Fruit fly (Drosophila melanogaster) whole organism, embryonic: ENCODE measurements around the gene CG13601.
A peak's percentile ranks its signal among the peaks of the same experiment; 100 is the strongest.

Experiments
- BEAF-32 ChIP-seq: fragments of 200-800 bp; sonication (Bioruptor generic); optimal IDR thresholded peaks from 3 replicates; lab custom pipeline; 2017; ENCODE audit warnings: missing biosample characterization, missing genetic modification characterization, mild to moderate bottlenecking, moderate library complexity, missing genetic modification reagents
- CG10462 ChIP-seq: fragments of 200-800 bp; sonication (Bioruptor generic); optimal IDR thresholded peaks from 2 replicates; lab custom pipeline; 2016; ENCODE audit warnings: missing biosample characterization, missing genetic modification characterization
- CG10543 ChIP-seq: fragments of 200-800 bp; sonication (Bioruptor generic); optimal IDR thresholded peaks from 3 replicates; lab custom pipeline; 2017; ENCODE audit warnings: missing biosample characterization, mild to moderate bottlenecking, missing genetic modification characterization, moderate library complexity
- CG11247 ChIP-seq: fragments of 200-800 bp; sonication (Bioruptor generic); IDR thresholded peaks from 2 replicates; pipeline ENCODE4 v1.3.6; 2022; ENCODE audit warnings: missing biosample characterization, missing genetic modification characterization
- CG11723 ChIP-seq: fragments of 200-800 bp; sonication (Bioruptor generic); optimal IDR thresholded peaks from 2 replicates; lab custom pipeline; 2017; ENCODE audit warnings: missing biosample characterization, mild to moderate bottlenecking, missing genetic modification characterization
- CG12219 ChIP-seq: fragments of 200-800 bp; sonication (Bioruptor generic); optimal IDR thresholded peaks from 3 replicates; lab custom pipeline; 2018; ENCODE audit warnings: missing biosample characterization, mild to moderate bottlenecking, missing genetic modification characterization
- CG12299 ChIP-seq: fragments of 200-800 bp; sonication (Bioruptor generic); optimal IDR thresholded peaks from 2 replicates; lab custom pipeline; 2018; ENCODE audit warnings: missing biosample characterization, mild to moderate bottlenecking, missing genetic modification characterization
- CG14710 ChIP-seq: fragments of 200-800 bp; sonication (Bioruptor generic); optimal IDR thresholded peaks from 3 replicates; lab custom pipeline; 2019; ENCODE audit warnings: missing biosample characterization, mild to moderate bottlenecking, missing genetic modification characterization, moderate library complexity
- CG15479 ChIP-seq: fragments of 200-800 bp; sonication (Bioruptor generic); optimal IDR thresholded peaks from 3 replicates; lab custom pipeline; 2019; ENCODE audit warnings: missing biosample characterization, mild to moderate bottlenecking, missing genetic modification characterization, moderate library complexity
- CG17359 ChIP-seq: fragments of 200-800 bp; sonication (Bioruptor generic); optimal IDR thresholded peaks from 3 replicates; lab custom pipeline; 2018; ENCODE audit warnings: missing biosample characterization, mild to moderate bottlenecking, missing genetic modification characterization, moderate library complexity
- CG1792 ChIP-seq: fragments of 200-800 bp; sonication (Bioruptor generic); optimal IDR thresholded peaks from 2 replicates; lab custom pipeline; 2016; ENCODE audit warnings: missing biosample characterization, missing genetic modification characterization
- CG18476 ChIP-seq: fragments of 200-800 bp; sonication (Bioruptor generic); optimal IDR thresholded peaks from 2 replicates; lab custom pipeline; 2016; ENCODE audit warnings: missing biosample characterization, mild to moderate bottlenecking, missing genetic modification characterization
- CG2889 ChIP-seq: fragments of 200-800 bp; sonication (Bioruptor generic); IDR thresholded peaks from 3 replicates; pipeline ENCODE4 v1.3.6; 2022; ENCODE audit warnings: missing biosample characterization, missing genetic modification characterization
- CG32772 ChIP-seq: fragments of 200-800 bp; sonication (Bioruptor generic); IDR thresholded peaks from 2 replicates; pipeline ENCODE4 v1.3.6; 2022; ENCODE audit warnings: missing biosample characterization, missing genetic modification characterization
- CG34224 ChIP-seq: fragments of 200-800 bp; sonication (Bioruptor generic); IDR thresholded peaks from 3 replicates; pipeline ENCODE4 v1.3.6; 2022; ENCODE audit warnings: missing biosample characterization, missing genetic modification characterization; ENCODE audit not compliant: partially characterized antibody
- CG34376 ChIP-seq: fragments of 200-800 bp; sonication (Bioruptor generic); optimal IDR thresholded peaks from 2 replicates; lab custom pipeline; 2018; ENCODE audit warnings: missing biosample characterization, mild to moderate bottlenecking, missing genetic modification characterization
- CG34422 ChIP-seq: fragments of 200-800 bp; sonication (Bioruptor generic); IDR thresholded peaks from 3 replicates; pipeline ENCODE4 v1.3.6; 2022; ENCODE audit warnings: missing biosample characterization, missing genetic modification characterization
- CG6813 ChIP-seq: fragments of 200-800 bp; sonication (Bioruptor generic); optimal IDR thresholded peaks from 2 replicates; lab custom pipeline; 2017; ENCODE audit warnings: missing biosample characterization, missing genetic modification characterization, mild to moderate bottlenecking, moderate library complexity, missing genetic modification reagents
- CG7357 ChIP-seq: fragments of 200-800 bp; sonication (Bioruptor generic); IDR thresholded peaks from 3 replicates; pipeline ENCODE4 v1.3.6; 2022; ENCODE audit warnings: missing biosample characterization, missing genetic modification characterization
- CG7556 ChIP-seq: fragments of 200-800 bp; sonication (Bioruptor generic); optimal IDR thresholded peaks from 2 replicates; lab custom pipeline; 2017; ENCODE audit warnings: missing biosample characterization, mild to moderate bottlenecking, missing genetic modification characterization
- CG7786 ChIP-seq: fragments of 200-800 bp; sonication (Bioruptor generic); optimal IDR thresholded peaks from 2 replicates; lab custom pipeline; 2016; ENCODE audit warnings: missing biosample characterization, missing genetic modification characterization
- CkIIα-i1 ChIP-seq: fragments of 200-800 bp; sonication (Bioruptor generic); IDR thresholded peaks from 2 replicates; pipeline ENCODE4 v1.3.6; 2022; ENCODE audit warnings: missing biosample characterization, missing genetic modification characterization
- Dfd ChIP-seq, 2 experiments: fragments of >200 bp; optimal IDR thresholded peaks; 2 replicates each; lab custom pipeline; 2017; ENCODE audit warnings: missing biosample characterization in 2 of 2, missing genetic modification characterization in 2 of 2
- Dip3 ChIP-seq: fragments of 200-800 bp; sonication (Bioruptor generic); optimal IDR thresholded peaks from 3 replicates; lab custom pipeline; 2016; ENCODE audit warnings: missing biosample characterization, missing genetic modification characterization
- ERR ChIP-seq: fragments of 200-800 bp; sonication (Bioruptor generic); optimal IDR thresholded peaks from 2 replicates; lab custom pipeline; 2016; ENCODE audit warnings: missing biosample characterization, missing genetic modification characterization
- Gug ChIP-seq: fragments of 200-800 bp; sonication (Bioruptor generic); IDR thresholded peaks from 4 replicates; pipeline ENCODE4 v1.3.6; 2022; ENCODE audit warnings: missing biosample characterization, missing genetic modification characterization
- HLHmδ ChIP-seq: fragments of 200-800 bp; sonication (Bioruptor generic); optimal IDR thresholded peaks from 2 replicates; lab custom pipeline; 2018; ENCODE audit warnings: missing biosample characterization, mild to moderate bottlenecking, missing genetic modification characterization, moderate library complexity
- Med ChIP-seq: fragments of 200-800 bp; sonication (Bioruptor generic); peaks from one replicate; lab custom pipeline; 2016; ENCODE audit warnings: missing biosample characterization, missing genetic modification characterization, mild to moderate bottlenecking, inconsistent platforms, moderate library complexity
- Meics ChIP-seq: fragments of 200-800 bp; sonication (Bioruptor generic); optimal IDR thresholded peaks from 2 replicates; lab custom pipeline; 2017; ENCODE audit warnings: missing biosample characterization, mild to moderate bottlenecking, missing genetic modification characterization
- Trl ChIP-seq, 3 experiments: fragments of >200 bp in 2 of 3; fragments of 200-800 bp in 1 of 3; sonication (Bioruptor generic) in 1 of 3; optimal IDR thresholded peaks; 2 replicates in 1 of 3; 3 replicates in 2 of 3; lab custom pipeline; 2016 to 2017; ENCODE audit warnings: missing biosample characterization in 1 of 3, missing genetic modification characterization in 1 of 3
- cad ChIP-seq: fragments of >200 bp; optimal IDR thresholded peaks from 2 replicates; lab custom pipeline; 2017; ENCODE audit warnings: missing biosample characterization, missing genetic modification characterization
- cas ChIP-seq: fragments of 200-800 bp; sonication (Bioruptor generic); IDR thresholded peaks from 2 replicates; pipeline ENCODE4 v1.3.6; 2022; ENCODE audit warnings: missing biosample characterization, missing genetic modification characterization
- chinmo ChIP-seq: fragments of 200-800 bp; sonication (Bioruptor generic); IDR thresholded peaks from 4 replicates; pipeline ENCODE4 v1.3.6; 2022; ENCODE audit warnings: missing biosample characterization, missing genetic modification characterization; ENCODE audit not compliant: partially characterized antibody
- chm ChIP-seq: fragments of 200-800 bp; sonication (Bioruptor generic); IDR thresholded peaks from 2 replicates; pipeline ENCODE4 v1.3.6; 2022; ENCODE audit warnings: missing biosample characterization, missing genetic modification characterization
- danr ChIP-seq: fragments of 200-800 bp; sonication (Bioruptor generic); IDR thresholded peaks from 2 replicates; pipeline ENCODE4 v1.3.6; 2022; ENCODE audit warnings: missing biosample characterization, missing genetic modification characterization
- eyg ChIP-seq: fragments of 200-800 bp; sonication (Bioruptor generic); optimal IDR thresholded peaks from 3 replicates; lab custom pipeline; 2016; ENCODE audit warnings: missing biosample characterization, missing genetic modification characterization
- jigr1 ChIP-seq: fragments of 200-800 bp; sonication (Bioruptor generic); IDR thresholded peaks from 3 replicates; pipeline ENCODE4 v1.3.6; 2022; ENCODE audit warnings: missing biosample characterization, missing genetic modification characterization
- p53 ChIP-seq: fragments of 200-800 bp; sonication (Bioruptor generic); optimal IDR thresholded peaks from 2 replicates; lab custom pipeline; 2016; ENCODE audit warnings: missing biosample characterization, missing genetic modification characterization
- psq ChIP-seq: fragments of 200-800 bp; sonication (Bioruptor generic); optimal IDR thresholded peaks from 2 replicates; lab custom pipeline; 2017; ENCODE audit warnings: missing biosample characterization, missing genetic modification characterization
- sc ChIP-seq, 3 experiments: fragments of >200 bp in 2 of 3; fragments of 200-800 bp in 1 of 3; sonication (Bioruptor generic) in 1 of 3; optimal IDR thresholded peaks; 2 replicates in 2 of 3; 3 replicates in 1 of 3; lab custom pipeline; 2017; ENCODE audit warnings: mild to moderate bottlenecking in 1 of 3, missing biosample characterization in 1 of 3, missing genetic modification characterization in 1 of 3, missing genetic modification reagents in 1 of 3
- sd ChIP-seq: fragments of 200-800 bp; sonication (Bioruptor generic); optimal IDR thresholded peaks from 3 replicates; lab custom pipeline; 2018; ENCODE audit warnings: missing biosample characterization, mild to moderate bottlenecking, missing genetic modification characterization, moderate library complexity
- seq ChIP-seq: fragments of 200-800 bp; sonication (Bioruptor generic); IDR thresholded peaks from 2 replicates; pipeline ENCODE4 v1.3.6; 2022; ENCODE audit warnings: missing biosample characterization, missing genetic modification characterization
- sim ChIP-seq: fragments of 200-800 bp; sonication (Bioruptor generic); IDR thresholded peaks from 2 replicates; pipeline ENCODE4 v1.3.6; 2022; ENCODE audit warnings: missing biosample characterization, missing genetic modification characterization
- sima ChIP-seq: fragments of 200-800 bp; sonication (Bioruptor generic); optimal IDR thresholded peaks from 2 replicates; lab custom pipeline; 2016; ENCODE audit warnings: missing biosample characterization, missing genetic modification characterization
- sna ChIP-seq: fragments of 200-800 bp; sonication (Bioruptor generic); IDR thresholded peaks from 2 replicates; pipeline ENCODE4 v1.3.6; 2022; ENCODE audit warnings: missing biosample characterization, missing genetic modification characterization; ENCODE audit not compliant: partially characterized antibody
- stc ChIP-seq: fragments of 200-800 bp; sonication (Bioruptor generic); IDR thresholded peaks from 2 replicates; pipeline ENCODE4 v1.3.6; 2022; ENCODE audit warnings: missing biosample characterization, missing genetic modification characterization
- tio ChIP-seq: fragments of 200-800 bp; sonication (Bioruptor generic); optimal IDR thresholded peaks from 2 replicates; lab custom pipeline; 2017; ENCODE audit warnings: missing biosample characterization, missing genetic modification characterization, inconsistent platforms

CG13601 gene

dm6 chr3R:23886270-23887095 lies 41.0 kb downstream of the CG13601 start (continued):
- TF ChIP-seq CkIIα-i1 (GFP tag; lab: Robert Waterston, UW) (no peak), p53 (GFP tag; lab: Kevin White, UChicago) (peak; percentile 6), CG7357 (GFP tag; lab: Robert Waterston, UW) (peak; percentile 62; the same call in 2 of the 3 replicates), Med (GFP tag; lab: Kevin White, UChicago) (peak; percentile 89), jigr1 (GFP tag; lab: Robert Waterston, UW) (peak; percentile 78; the same call in 2 of the 3 replicates), CG7786 (GFP tag; lab: Kevin White, UChicago) (peak; percentile 65), CG18476 (peak; percentile 81), cas (GFP tag; lab: Robert Waterston, UW) (no peak), BEAF-32 (GFP tag; lab: Kevin White, UChicago) (no peak), sd (tag; lab: Kevin White, UChicago) (peak; percentile 81), Dip3 (no peak), CG10543 (GFP tag; lab: Kevin White, UChicago) (peak; percentile 30), sna (no peak), CG11723 (GFP tag; lab: Kevin White, UChicago) (peak; percentile 76), sc (optimal IDR thresholded peaks at IDR 0.05; lab: Kevin White, UChicago) (no peak), sc (GFP tag; optimal IDR thresholded peaks at IDR 0.05; lab: Kevin White, UChicago) (peak; percentile 85), Trl (optimal IDR thresholded peaks at IDR 0.05; lab: Kevin White, UChicago) (no peak), Trl (GFP tag; optimal IDR thresholded peaks at IDR 0.05; lab: Kevin White, UChicago) (peak; percentile 70), CG34376 (no peak), CG7556 (GFP tag; lab: Kevin White, UChicago) (peak; percentile 86), CG2889 (GFP tag; lab: Robert Waterston, UW) (0 out of 3 replicates have a peak, but pooled peaks have one; percentile 20), danr (GFP tag; lab: Robert Waterston, UW) (peak; percentile 55), CG12219 (GFP tag; lab: Kevin White, UChicago) (peak; percentile 84), CG34224 (GFP tag; lab: Robert Waterston, UW) (no peak), tio (GFP tag; lab: Kevin White, UChicago) (peak; percentile 90), psq (GFP tag; lab: Kevin White, UChicago) (no peak), Dfd (GFP tag; optimal IDR thresholded peaks at IDR 0.05; lab: Kevin White, UChicago) (no peak), CG34422 (peak; percentile 82), CG12299 (tag; lab: Kevin White, UChicago) (peak; percentile 84), HLHmδ (no peak)

dm6 chr3R:23885660-23886059 lies 41.8 kb downstream of the CG13601 start:
- TF ChIP-seq chm (no peak), Med (GFP tag; lab: Kevin White, UChicago) (peak; percentile 55), chinmo (GFP tag; lab: Robert Waterston, UW) (0 out of 4 replicates have a peak, but pooled peaks have one; percentile 30), psq (GFP tag; lab: Kevin White, UChicago) (no peak)

DNA sequence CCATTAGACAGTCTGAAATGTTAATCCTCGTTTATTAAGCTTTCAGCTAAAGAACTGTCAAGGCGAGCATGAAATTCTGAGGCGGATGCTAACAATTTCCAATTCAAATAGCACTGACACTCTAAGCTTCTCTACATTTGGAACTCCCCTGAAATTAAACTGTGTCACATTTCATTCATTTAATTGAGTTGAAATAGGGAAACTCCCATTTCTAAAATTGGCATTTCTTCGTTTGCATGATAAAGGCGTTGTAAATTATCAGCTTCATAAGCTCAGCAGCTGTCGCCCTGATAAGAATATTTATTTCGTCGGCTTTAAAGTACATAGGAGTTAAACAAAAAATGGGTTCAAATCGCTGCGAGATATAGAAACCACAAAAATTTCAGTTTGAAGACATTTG lies 42.3 kb downstream of the CG13601 start:
- no peak for TF ChIP-seq ERR (GFP tag; lab: Kevin White, UChicago)
- TF ChIP-seq CG1792 (GFP tag; lab: Kevin White, UChicago) = no peak
- TF ChIP-seq CG11247 (GFP tag; lab: Robert Waterston, UW) = no peak
- TF ChIP-seq CG17359 (tag; lab: Kevin White, UChicago) = no peak
- no peak for TF ChIP-seq CG10462 (GFP tag; lab: Kevin White, UChicago)
- TF ChIP-seq stc (GFP tag; lab: Robert Waterston, UW) = no peak
- no peak for TF ChIP-seq seq (GFP tag; lab: Robert Waterston, UW)
- no peak for TF ChIP-seq Meics
- no peak for TF ChIP-seq sima (GFP tag; lab: Kevin White, UChicago)
- no peak for TF ChIP-seq CG15479 (GFP tag; lab: Kevin White, UChicago)
- no peak for TF ChIP-seq CG32772
- no peak for TF ChIP-seq CG6813 (GFP tag; lab: Kevin White, UChicago)
- TF ChIP-seq Gug (GFP tag; lab: Robert Waterston, UW) = no peak
- no peak for TF ChIP-seq cad
- no peak for TF ChIP-seq eyg
- no peak for TF ChIP-seq sim
- no peak for TF ChIP-seq CG14710 (tag; lab: Kevin White, UChicago)
